Fruit fly (Drosophila melanogaster) whole organism, adult: Measurements from ENCODE around the gene Atf3.

Experiments
- CG1620 ChIP-seq: fragments of 200-800 bp; sonication (Bioruptor generic); optimal IDR thresholded peaks from 2 replicates; lab custom pipeline; 2016; ENCODE audit warnings: missing biosample characterization, missing genetic modification characterization
- CG33017 ChIP-seq: fragments of 200-800 bp; sonication (Bioruptor generic); optimal IDR thresholded peaks from 2 replicates; lab custom pipeline; 2018; ENCODE audit warnings: missing biosample characterization, mild to moderate bottlenecking, missing genetic modification characterization, moderate library complexity
- CG7045 ChIP-seq: fragments of 200-800 bp; sonication (Bioruptor generic); optimal IDR thresholded peaks from 2 replicates; lab custom pipeline; 2017; ENCODE audit warnings: missing biosample characterization, mild to moderate bottlenecking, missing genetic modification characterization
- CG7101 ChIP-seq: fragments of 200-800 bp; sonication (Bioruptor generic); optimal IDR thresholded peaks from 2 replicates; lab custom pipeline; 2018; ENCODE audit warnings: missing biosample characterization, mild to moderate bottlenecking, missing genetic modification characterization, moderate library complexity
- Clk ChIP-seq: fragments of 200-800 bp; sonication (Bioruptor generic); optimal IDR thresholded peaks from 2 replicates; lab custom pipeline; 2017; ENCODE audit warnings: missing biosample characterization, missing genetic modification characterization
- Crg-1 ChIP-seq: fragments of 200-800 bp; sonication (Bioruptor generic); optimal IDR thresholded peaks from 2 replicates; lab custom pipeline; 2016; ENCODE audit warnings: missing biosample characterization, missing genetic modification characterization
- Hr96 ChIP-seq: fragments of 200-800 bp; sonication (Bioruptor generic); optimal IDR thresholded peaks from 2 replicates; lab custom pipeline; 2016; ENCODE audit warnings: missing biosample characterization, missing genetic modification characterization
- Mnt ChIP-seq: fragments of 200-800 bp; sonication (Bioruptor generic); optimal IDR thresholded peaks from 2 replicates; lab custom pipeline; 2016; ENCODE audit warnings: missing biosample characterization, mild to moderate bottlenecking, missing genetic modification characterization
- cic ChIP-seq: fragments of 200-800 bp; sonication (Bioruptor generic); optimal IDR thresholded peaks from 2 replicates; lab custom pipeline; 2017; ENCODE audit warnings: missing biosample characterization, mild to moderate bottlenecking, missing genetic modification characterization, moderate library complexity
- cnc ChIP-seq, 2 experiments: fragments of >200 bp; optimal IDR thresholded peaks; 2 replicates each; lab custom pipeline; 2017
- kay ChIP-seq: fragments of 200-800 bp; sonication (Bioruptor generic); peaks from one replicate; lab custom pipeline; 2016; ENCODE audit warnings: missing biosample characterization, missing genetic modification characterization, borderline replicate concordance
- ovo ChIP-seq: fragments of 200-800 bp; sonication (Bioruptor generic); optimal IDR thresholded peaks from 2 replicates; lab custom pipeline; 2016; ENCODE audit warnings: missing biosample characterization, missing genetic modification characterization
- pad ChIP-seq: fragments of 200-800 bp; sonication (Bioruptor generic); optimal IDR thresholded peaks from 3 replicates; lab custom pipeline; 2017; ENCODE audit warnings: missing biosample characterization, missing genetic modification characterization, mild to moderate bottlenecking, moderate library complexity, missing genetic modification reagents
- toe ChIP-seq: fragments of 200-800 bp; sonication (Bioruptor generic); optimal IDR thresholded peaks from 2 replicates; lab custom pipeline; 2016; ENCODE audit warnings: missing biosample characterization, missing genetic modification characterization

- no peak for TF ChIP-seq CG7045
- no peak for TF ChIP-seq Hr96
- TF ChIP-seq CG1620 (GFP tag; lab: Kevin White, UChicago): no peak
- TF ChIP-seq Clk: no peak
- no peak for TF ChIP-seq toe (GFP tag; lab: Kevin White, UChicago)
- TF ChIP-seq cnc (optimal IDR thresholded peaks at IDR 0.05; lab: Kevin White, UChicago): no peak
- TF ChIP-seq Crg-1 (GFP tag; lab: Kevin White, UChicago): no peak
- no peak for TF ChIP-seq CG33017 (tag; lab: Kevin White, UChicago)
- no peak for TF ChIP-seq cic
- TF ChIP-seq kay (GFP tag; lab: Kevin White, UChicago): no peak
- no peak for TF ChIP-seq ovo (GFP tag; lab: Kevin White, UChicago)
- no peak for TF ChIP-seq pad (GFP tag; lab: Kevin White, UChicago)
- TF ChIP-seq Mnt (GFP tag; lab: Kevin White, UChicago): no peak
- TF ChIP-seq CG7101 (tag; lab: Kevin White, UChicago): no peak
Measured at dm6 chrX:1284238-1284637, 9.2 kb upstream of the Atf3 start.
